Worm (Caenorhabditis elegans) whole organism, young adult: ENCODE results near the gene mdt-6.

Source experiments
- B0019.2 ChIP-seq: fragments of 200-800 bp; sonication (Bioruptor generic); conservative IDR thresholded peaks from 2 replicates; pipeline ENCODE4 v1.3.6; 2022; ENCODE audit warnings: missing genetic modification reagents, missing genetic modification characterization, missing compliant biosample characterization
- B0035.1 ChIP-seq: sonication (generic microtip); optimal IDR thresholded peaks from 2 replicates; lab custom pipeline; 2016; ENCODE audit warnings: missing genetic modification characterization, mild to moderate bottlenecking, missing compliant biosample characterization, missing genotype, missing genetic modification reagents
- B0261.1 ChIP-seq: sonication (generic microtip); optimal IDR thresholded peaks from 2 replicates; lab custom pipeline; 2016; ENCODE audit warnings: mild to moderate bottlenecking, missing genetic modification characterization, moderate library complexity, missing compliant biosample characterization
- F22D6.2 ChIP-seq: sonication (generic microtip); optimal IDR thresholded peaks from 2 replicates; lab custom pipeline; 2016; ENCODE audit warnings: mild to moderate bottlenecking, missing genetic modification characterization, missing compliant biosample characterization
- F39B2.1 ChIP-seq: fragments of 200-800 bp; sonication (Bioruptor generic); IDR thresholded peaks from 2 replicates; pipeline ENCODE4 v1.3.6; 2022; ENCODE audit warnings: missing genetic modification reagents, missing genetic modification characterization, missing compliant biosample characterization
- F49E8.2 ChIP-seq: sonication (generic microtip); optimal IDR thresholded peaks from 3 replicates; lab custom pipeline; 2017; ENCODE audit warnings: missing genetic modification characterization, mild to moderate bottlenecking, missing compliant biosample characterization, antibody characterized with exemption, moderate library complexity; ENCODE audit not compliant: insufficient read depth
- F57A8.1 ChIP-seq: fragments of 200-800 bp; sonication (Bioruptor generic); optimal IDR thresholded peaks from 2 replicates; lab custom pipeline; 2018; ENCODE audit warnings: mild to moderate bottlenecking, missing genetic modification characterization, moderate library complexity, missing compliant biosample characterization
- K11D2.4 ChIP-seq: fragments of 200-800 bp; sonication (Bioruptor generic); IDR thresholded peaks from 2 replicates; pipeline ENCODE4 v1.3.6; 2022; ENCODE audit warnings: missing genetic modification reagents, missing genetic modification characterization, missing compliant biosample characterization
- K12H6.12 ChIP-seq: fragments of 200-800 bp; sonication (Bioruptor generic); optimal IDR thresholded peaks from 2 replicates; lab custom pipeline; 2018; ENCODE audit warnings: mild to moderate bottlenecking, missing genetic modification characterization, missing compliant biosample characterization
- Y53G8AR.9 ChIP-seq: fragments of 200-800 bp; sonication (Bioruptor generic); conservative IDR thresholded peaks from 2 replicates; pipeline ENCODE4 v1.3.6; 2022; ENCODE audit warnings: missing genetic modification reagents, missing genetic modification characterization, missing compliant biosample characterization
- Y67H2A.10 ChIP-seq: fragments of 200-800 bp; sonication (Bioruptor generic); conservative IDR thresholded peaks from 2 replicates; pipeline ENCODE4 v1.3.6; 2022; ENCODE audit warnings: missing genetic modification reagents, missing genetic modification characterization, missing compliant biosample characterization
- Y95B8A.8 ChIP-seq: fragments of 200-800 bp; sonication (Bioruptor generic); IDR thresholded peaks from 2 replicates; pipeline ENCODE4 v1.3.6; 2022; ENCODE audit warnings: missing genetic modification reagents, missing genetic modification characterization, missing compliant biosample characterization
- athp-1 ChIP-seq: sonication (generic microtip); optimal IDR thresholded peaks from 2 replicates; lab custom pipeline; 2017; ENCODE audit warnings: mild to moderate bottlenecking, missing genetic modification characterization, missing compliant biosample characterization
- attf-3 ChIP-seq: fragments of 200-800 bp; sonication (Bioruptor generic); conservative IDR thresholded peaks from 2 replicates; pipeline ENCODE4 v1.3.6; 2022; ENCODE audit warnings: missing genetic modification reagents, missing genetic modification characterization, missing compliant biosample characterization
- attf-5 ChIP-seq: fragments of 200-800 bp; sonication (Bioruptor generic); optimal IDR thresholded peaks from 2 replicates; lab custom pipeline; 2018; ENCODE audit warnings: mild to moderate bottlenecking, missing genetic modification characterization, missing compliant biosample characterization
- bed-1 ChIP-seq: fragments of 200-800 bp; sonication (Bioruptor generic); IDR thresholded peaks from 2 replicates; pipeline ENCODE4 v1.3.6; 2022; ENCODE audit warnings: missing genetic modification reagents, missing genetic modification characterization, missing compliant biosample characterization
- bed-2 ChIP-seq: fragments of 200-800 bp; sonication (Bioruptor generic); IDR thresholded peaks from 2 replicates; pipeline ENCODE4 v1.3.6; 2022; ENCODE audit warnings: missing genetic modification reagents, missing genetic modification characterization, missing compliant biosample characterization
- ccch-3 ChIP-seq: fragments of 200-800 bp; sonication (Bioruptor generic); optimal IDR thresholded peaks from 2 replicates; lab custom pipeline; 2018; ENCODE audit warnings: mild to moderate bottlenecking, missing genetic modification characterization, missing compliant biosample characterization
- cebp-2 ChIP-seq: fragments of 200-800 bp; sonication (Bioruptor generic); IDR thresholded peaks from 2 replicates; pipeline ENCODE4 v1.3.6; 2022; ENCODE audit warnings: missing genetic modification characterization, missing compliant biosample characterization
- ceh-100 ChIP-seq: fragments of 200-800 bp; sonication (Bioruptor generic); IDR thresholded peaks from 2 replicates; pipeline ENCODE4 v1.3.6; 2022; ENCODE audit warnings: missing genetic modification reagents, missing genetic modification characterization, missing compliant biosample characterization
- dpff-1 ChIP-seq: sonication (generic microtip); optimal IDR thresholded peaks from 2 replicates; lab custom pipeline; 2017; ENCODE audit warnings: mild to moderate bottlenecking, missing genetic modification characterization, missing compliant biosample characterization
- dpl-1 ChIP-seq: fragments of 150-350 bp; optimal IDR thresholded peaks from 2 replicates; lab custom pipeline; 2014; ENCODE audit warnings: missing biosample characterization, missing genetic modification reagents, missing genetic modification characterization
- efl-1 ChIP-seq: fragments of 150-350 bp; optimal IDR thresholded peaks from 2 replicates; lab custom pipeline; 2014; ENCODE audit warnings: missing biosample characterization, missing genetic modification reagents, missing genetic modification characterization
- gei-17 ChIP-seq: fragments of 200-800 bp; sonication (Bioruptor generic); optimal IDR thresholded peaks from 2 replicates; lab custom pipeline; 2018; ENCODE audit warnings: mild to moderate bottlenecking, missing genetic modification characterization, missing compliant biosample characterization
- him-1 ChIP-seq: sonication (generic microtip); optimal IDR thresholded peaks from 2 replicates; lab custom pipeline; 2016; ENCODE audit warnings: missing genotype, missing genetic modification reagents, missing genetic modification characterization, missing compliant biosample characterization
- hrde-1 ChIP-seq: sonication (generic microtip); optimal IDR thresholded peaks from 2 replicates; lab custom pipeline; 2016; ENCODE audit warnings: missing genetic modification characterization, mild to moderate bottlenecking, missing compliant biosample characterization, moderate library complexity, missing genotype, missing genetic modification reagents, borderline replicate concordance
- lag-1 ChIP-seq: fragments of 200-800 bp; sonication (Bioruptor generic); IDR thresholded peaks from 2 replicates; pipeline ENCODE4 v1.3.6; 2022; ENCODE audit warnings: missing genetic modification reagents, missing genetic modification characterization, missing compliant biosample characterization
- let-607 ChIP-seq, 2 experiments: fragments of 200-800 bp in 1 of 2; sonication (Bioruptor generic) in 1 of 2; sonication (generic microtip) in 1 of 2; optimal IDR thresholded peaks; 2 replicates each; lab custom pipeline; 2016 to 2018; ENCODE audit warnings: mild to moderate bottlenecking in 2 of 2, missing compliant biosample characterization in 2 of 2, missing genetic modification characterization in 2 of 2, moderate library complexity in 2 of 2, missing genotype in 1 of 2
- lin-40 ChIP-seq: sonication (generic microtip); optimal IDR thresholded peaks from 2 replicates; lab custom pipeline; 2016; ENCODE audit warnings: missing genetic modification characterization, mild to moderate bottlenecking, missing compliant biosample characterization, missing genotype, missing genetic modification reagents
- lsy-27 ChIP-seq: sonication (generic microtip); optimal IDR thresholded peaks from 2 replicates; lab custom pipeline; 2017; ENCODE audit warnings: missing genetic modification characterization, mild to moderate bottlenecking, missing compliant biosample characterization, antibody characterized with exemption, missing genotype, borderline replicate concordance; ENCODE audit not compliant: insufficient read depth
- mcd-1 ChIP-seq: fragments of 200-800 bp; sonication (Bioruptor generic); IDR thresholded peaks from 2 replicates; pipeline ENCODE4 v1.3.6; 2022; ENCODE audit warnings: missing genetic modification reagents, missing genetic modification characterization, missing compliant biosample characterization
- mes-4 ChIP-seq: sonication (generic microtip); optimal IDR thresholded peaks from 2 replicates; lab custom pipeline; 2016; ENCODE audit warnings: missing genotype, missing genetic modification characterization, missing compliant biosample characterization
- nhr-120 ChIP-seq: fragments of 200-800 bp; sonication (Bioruptor generic); IDR thresholded peaks from 2 replicates; pipeline ENCODE4 v1.3.6; 2022; ENCODE audit warnings: missing genetic modification characterization, missing compliant biosample characterization
- nhr-179 ChIP-seq: sonication (generic microtip); optimal IDR thresholded peaks from 2 replicates; lab custom pipeline; 2016; ENCODE audit warnings: mild to moderate bottlenecking, missing genetic modification characterization, missing compliant biosample characterization
- nhr-90 ChIP-seq: sonication (generic microtip); optimal IDR thresholded peaks from 2 replicates; lab custom pipeline; 2016; ENCODE audit warnings: missing genotype, mild to moderate bottlenecking, missing genetic modification characterization, missing compliant biosample characterization
- rcor-1 ChIP-seq: fragments of 200-800 bp; sonication (Bioruptor generic); IDR thresholded peaks from 2 replicates; pipeline ENCODE4 v1.3.6; 2022; ENCODE audit warnings: missing genetic modification reagents, missing genetic modification characterization, missing compliant biosample characterization
- rpc-1 ChIP-seq, 2 experiments: fragments of 150-350 bp in 1 of 2; sonication (generic microtip) in 1 of 2; optimal IDR thresholded peaks; 2 replicates each; lab custom pipeline; 2014 to 2018; ENCODE audit warnings: missing biosample characterization in 1 of 2, missing genetic modification characterization in 1 of 2, missing genetic modification reagents in 1 of 2, missing genotype in 1 of 2
- somi-1 ChIP-seq: fragments of 200-800 bp; sonication (Bioruptor generic); optimal IDR thresholded peaks from 2 replicates; lab custom pipeline; 2018; ENCODE audit warnings: mild to moderate bottlenecking, missing genetic modification characterization, missing compliant biosample characterization
- sptf-2 ChIP-seq: fragments of 200-800 bp; sonication (Bioruptor generic); optimal IDR thresholded peaks from 2 replicates; lab custom pipeline; 2018; ENCODE audit warnings: mild to moderate bottlenecking, missing genetic modification characterization, missing compliant biosample characterization
- zim-3 ChIP-seq: sonication (generic microtip); optimal IDR thresholded peaks from 2 replicates; lab custom pipeline; 2017; ENCODE audit warnings: mild to moderate bottlenecking, missing genetic modification characterization, moderate library complexity, missing compliant biosample characterization
- ztf-18 ChIP-seq: sonication (generic microtip); optimal IDR thresholded peaks from 2 replicates; lab custom pipeline; 2016; ENCODE audit warnings: missing genotype, mild to moderate bottlenecking, missing genetic modification characterization, missing compliant biosample characterization

mdt-6 gene

DNA sequence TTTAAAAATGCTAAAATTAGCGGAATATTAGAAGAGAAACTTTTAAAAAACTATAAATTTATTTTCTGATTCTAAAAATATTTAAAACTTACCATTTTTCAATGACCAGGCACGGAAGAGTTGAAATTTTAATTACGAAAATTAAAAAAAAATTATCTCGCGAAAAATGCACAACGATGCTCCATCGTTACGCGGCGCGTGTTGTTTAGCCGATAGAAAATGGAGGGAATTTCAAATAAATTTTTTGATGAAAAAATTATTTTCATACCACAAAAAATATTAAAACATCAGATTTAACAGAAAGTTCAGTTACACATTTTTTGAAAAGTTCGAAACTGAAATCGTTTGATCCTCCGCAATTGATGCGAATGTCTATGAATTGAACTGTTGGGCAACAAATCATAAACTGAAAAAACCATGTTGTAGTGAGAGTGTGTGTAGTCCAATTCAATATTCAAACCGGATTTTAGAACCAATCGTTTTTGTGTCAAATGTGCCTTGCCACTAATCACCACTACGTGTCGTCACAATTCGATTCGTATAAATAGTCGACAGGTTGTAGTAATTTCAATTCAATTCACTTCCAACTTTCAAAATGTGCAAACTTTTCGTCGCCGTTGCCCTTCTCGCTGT lies 8.2 kb downstream of the mdt-6 start, which contains the start of the genes tofu-2 and spig-1:
Gene tofu-2, minus strand, starts transcription at position 116 of the 633 bp plus-strand sequence.
Gene spig-1, plus strand, starts transcription at position 583 of the 633 bp plus-strand sequence.
- TF ChIP-seq athp-1 (tag; lab: Kevin White, UChicago), result no peak
- no peak for TF ChIP-seq dpff-1 (tag; lab: Kevin White, UChicago)
- TF ChIP-seq nhr-120 (GFP tag; lab: Robert Waterston, UW), result no peak
- no peak for TF ChIP-seq gei-17
- TF ChIP-seq hrde-1, result no peak
- no peak for TF ChIP-seq cebp-2
- TF ChIP-seq K11D2.4, result no peak
- TF ChIP-seq nhr-90 (tag; lab: Kevin White, UChicago), result no peak
- TF ChIP-seq attf-3 (GFP tag; lab: Robert Waterston, UW), result peak; percentile 86
- TF ChIP-seq, all 124 proteins: peak for 1

DNA sequence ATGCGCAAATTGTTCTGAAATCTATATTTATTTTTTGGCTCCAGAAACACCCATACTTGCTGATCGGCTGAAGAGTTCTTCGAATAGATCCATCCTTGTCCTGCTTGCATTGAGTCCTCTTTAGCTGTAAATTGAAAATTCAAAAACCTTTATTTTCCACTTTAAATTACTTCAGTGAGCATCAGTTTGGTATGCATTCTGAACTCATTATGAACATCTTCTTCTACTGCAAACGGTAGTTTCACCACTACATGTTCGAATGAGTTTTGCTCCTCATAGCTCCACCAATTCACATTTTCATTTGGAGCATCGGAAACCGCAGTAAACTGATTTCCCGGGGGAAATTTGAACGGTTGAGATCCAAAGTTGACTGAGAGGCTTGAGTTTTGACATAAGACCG lies 9.3 kb downstream of the mdt-6 start:
- no peak for TF ChIP-seq efl-1 (GFP tag; lab: Kevin White, UChicago)
- no peak for TF ChIP-seq Y67H2A.10 (GFP tag; lab: Robert Waterston, UW)
- no peak for TF ChIP-seq B0019.2 (GFP tag; lab: Robert Waterston, UW)
- TF ChIP-seq somi-1 (GFP tag; lab: Kevin White, UChicago), result no peak
- no peak for TF ChIP-seq B0035.1 (tag; lab: Kevin White, UChicago)
- no peak for TF ChIP-seq K12H6.12
- TF ChIP-seq ccch-3 (GFP tag; lab: Kevin White, UChicago), result no peak
- no peak for TF ChIP-seq Y95B8A.8
- TF ChIP-seq mes-4, result no peak
- no peak for TF ChIP-seq B0261.1 (tag; lab: Kevin White, UChicago)
- no peak for TF ChIP-seq F39B2.1 (GFP tag; lab: Robert Waterston, UW)
- no peak for TF ChIP-seq rpc-1 (optimal IDR thresholded peaks at IDR 0.05; lab: Kevin White, UChicago)
- TF ChIP-seq rpc-1 (tag; optimal IDR thresholded peaks at IDR 0.05; lab: Kevin White, UChicago), result no peak
- TF ChIP-seq rcor-1 (GFP tag; lab: Robert Waterston, UW), result no peak
- no peak for TF ChIP-seq sptf-2 (GFP tag; lab: Kevin White, UChicago)
- TF ChIP-seq him-1 (tag; lab: Kevin White, UChicago), result no peak
- no peak for TF ChIP-seq lin-40
- TF ChIP-seq F49E8.2 (tag; lab: Kevin White, UChicago), result no peak
- TF ChIP-seq, all 124 proteins: peak for 0

ce11 chrV:7047512-7047911 lies 11.9 kb downstream of the mdt-6 start, which contains the start of gene F20A1.8:
TSS of gene F20A1.8 (minus strand) at chrV:7047612.
- TF ChIP-seq ztf-18 (tag; lab: Kevin White, UChicago), result no peak
- TF ChIP-seq F22D6.2 (tag; lab: Kevin White, UChicago), result no peak
- TF ChIP-seq zim-3, result no peak
- TF ChIP-seq let-607 (tag; optimal IDR thresholded peaks at IDR 0.05; lab: Kevin White, UChicago), result no peak
- TF ChIP-seq mcd-1 (GFP tag; lab: Robert Waterston, UW), result no peak
- no peak for TF ChIP-seq Y67H2A.10 (GFP tag; lab: Robert Waterston, UW)
- TF ChIP-seq, all 124 proteins: peak for 0

ce11 chrV:7046005-7046404 lies 13.4 kb downstream of the mdt-6 start, which contains the start of gene F20A1.2:
TSS of gene F20A1.2 (plus strand) at chrV:7046305.
- TF ChIP-seq F57A8.1 (no peak), bed-1 (GFP tag; lab: Robert Waterston, UW) (no peak), bed-2 (no peak), Y53G8AR.9 (GFP tag; lab: Robert Waterston, UW) (no peak), nhr-179 (tag; lab: Kevin White, UChicago) (no peak), attf-5 (GFP tag; lab: Kevin White, UChicago) (no peak), ceh-100 (GFP tag; lab: Robert Waterston, UW) (no peak), dpl-1 (GFP tag; lab: Kevin White, UChicago) (no peak), lsy-27 (tag; lab: Kevin White, UChicago) (no peak), lag-1 (GFP tag; lab: Robert Waterston, UW) (no peak)
